Worm (Caenorhabditis elegans): Measurements from ENCODE around the gene C46C2.3.

The C46C2.3 gene

DNA sequence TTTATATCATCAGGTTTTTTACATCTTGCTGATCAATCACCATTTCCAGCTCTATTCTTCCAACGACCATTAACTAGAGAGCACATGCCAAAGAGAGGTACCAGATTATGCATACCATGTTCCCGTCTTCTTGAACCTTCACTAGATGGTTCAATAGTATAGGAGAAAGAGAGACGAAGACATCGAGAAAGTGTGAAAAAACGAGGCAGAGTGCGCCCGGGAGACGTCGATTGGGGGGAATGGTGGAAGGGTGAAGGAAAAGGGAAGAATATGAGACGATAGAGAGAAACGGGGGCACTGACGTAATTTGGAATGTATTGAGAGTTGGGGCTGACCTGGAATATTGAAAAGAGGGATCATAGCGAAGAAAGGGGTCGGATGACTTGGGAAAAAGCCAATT, 42.7 kb downstream of the C46C2.3 start:
- TF ChIP-seq unc-62 (GFP tag; optimal IDR thresholded peaks at IDR 0.05) = no peak

DNA sequence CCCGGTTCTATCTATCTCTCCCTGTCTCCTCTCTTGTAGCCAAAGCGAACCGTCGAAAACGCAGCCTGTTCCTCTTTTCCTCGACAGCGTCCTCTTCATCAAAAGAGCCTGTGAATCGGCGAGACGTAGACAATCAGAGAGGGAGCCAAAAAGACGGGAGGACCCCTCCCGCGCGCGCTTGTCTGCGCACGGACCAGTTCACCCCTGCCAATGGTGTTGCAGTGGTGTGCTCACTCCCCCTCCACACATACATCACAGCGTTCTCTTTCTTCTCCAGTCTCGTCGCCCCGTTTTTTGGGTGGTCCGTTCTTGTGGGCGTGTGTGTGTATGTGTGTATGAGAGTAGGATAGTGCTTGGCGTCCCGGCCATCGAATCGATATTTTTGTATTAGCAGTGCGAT, 44.0 kb downstream of the C46C2.3 start:
- TF ChIP-seq unc-62 (GFP tag; optimal IDR thresholded peaks at IDR 0.05) = no peak

DNA sequence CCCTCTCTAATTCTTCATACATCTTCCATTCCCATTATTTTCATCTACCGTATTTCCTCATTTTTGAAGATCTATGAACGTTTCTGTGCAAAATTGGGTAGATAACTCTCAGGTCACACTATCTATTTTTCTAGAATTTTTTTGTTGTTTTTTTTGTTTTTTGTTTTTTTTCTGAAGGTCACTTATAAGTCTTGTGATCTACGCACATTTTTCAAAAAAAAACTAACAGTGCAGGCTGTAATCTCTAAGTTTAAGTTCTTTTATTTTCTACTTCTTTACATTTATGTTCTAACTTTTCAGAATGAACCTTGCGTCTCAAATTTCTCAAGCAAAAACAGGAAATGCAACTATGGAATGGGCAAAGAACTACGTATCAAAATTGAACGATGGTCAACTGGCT, 44.9 kb downstream of the C46C2.3 start, which contains the start of gene flh-3:
Gene flh-3, plus strand, starts transcription at position 301 of the 400 bp plus-strand sequence.
- no peak for TF ChIP-seq unc-62 (GFP tag; optimal IDR thresholded peaks at IDR 0.05)

DNA sequence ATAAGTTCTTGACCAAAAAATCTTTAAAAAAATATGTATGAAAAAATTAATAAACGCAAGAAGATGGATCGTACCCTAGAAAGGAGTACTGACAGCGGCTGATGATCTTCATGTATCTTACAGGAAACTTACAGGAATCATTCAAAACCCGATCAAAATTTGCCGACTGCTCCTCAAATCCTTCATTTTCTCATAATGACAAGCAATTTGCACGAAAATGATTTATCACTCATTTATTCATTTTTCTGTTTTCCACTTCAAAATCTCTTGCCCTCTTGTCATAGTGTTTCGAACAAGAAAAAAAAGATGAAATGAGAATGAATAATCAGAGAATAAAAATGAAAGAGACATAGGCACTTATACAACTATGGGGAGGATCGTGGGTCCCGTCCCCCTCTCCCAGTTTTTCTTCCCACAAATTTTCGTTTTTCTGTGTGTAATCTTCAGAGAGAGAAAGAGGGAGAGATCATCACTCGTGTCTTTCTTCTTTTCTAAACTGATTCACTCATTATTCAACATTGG, 49.1 kb downstream of the C46C2.3 start, which contains the start of gene nmy-3:
Gene nmy-3, plus strand, starts transcription at position 472 of the 522 bp plus-strand sequence.
- no peak for TF ChIP-seq unc-62 (GFP tag; optimal IDR thresholded peaks at IDR 0.05)

Measured in whole organism, dauer.